Worm (Caenorhabditis elegans): Measurements from ENCODE around the gene sfxn-1.4.
A peak's percentile ranks its signal among the peaks of the same experiment; 100 is the strongest.

sfxn-1.4 gene

ce11 chrII:11634681-11635527, 46.1 kb downstream of the sfxn-1.4 start (continued):
- TF ChIP-seq nhr-90 (tag; optimal IDR thresholded peaks at IDR 0.05; ENCODE audit: poor library complexity) (peak; percentile 56), lin-13 (GFP tag; optimal IDR thresholded peaks at IDR 0.05) (peak; percentile 51), snu-23 (GFP tag; optimal IDR thresholded peaks at IDR 0.05) (peak; percentile 83), fkh-10 (GFP tag; optimal IDR thresholded peaks at IDR 0.05) (peak; percentile 67), ceh-82 (tag; optimal IDR thresholded peaks at IDR 0.05) (peak; percentile 63 to 81 (median 78)), lin-39 (tag; optimal IDR thresholded peaks at IDR 0.05) (no peak), lin-35 (GFP tag; optimal IDR thresholded peaks at IDR 0.05) (peak; percentile 57 to 66)

ce11 chrII:11634057-11634676, 46.9 kb downstream of the sfxn-1.4 start:
- TF ChIP-seq vab-15 (tag; optimal IDR thresholded peaks at IDR 0.05) (no peak), ces-1 (GFP tag; optimal IDR thresholded peaks at IDR 0.05) (no peak), grh-1 (GFP tag; IDR thresholded peaks at IDR 0.05) (peak; percentile 66; the same call in 1 of the 2 replicates), nhr-237 (tag; optimal IDR thresholded peaks at IDR 0.05) (peak; percentile 41), fos-1 (tag; optimal IDR thresholded peaks at IDR 0.05) (peak; percentile 80), irx-1 (tag; optimal IDR thresholded peaks at IDR 0.05) (peak; percentile 76), nhr-84 (tag; optimal IDR thresholded peaks at IDR 0.05) (no peak), unc-62 (GFP tag; optimal IDR thresholded peaks at IDR 0.05) (no peak), C34B4.2 (tag; optimal IDR thresholded peaks at IDR 0.05) (no peak), sox-4 (tag; optimal IDR thresholded peaks at IDR 0.05) (no peak), ztf-4 (tag; optimal IDR thresholded peaks at IDR 0.05) (peak; percentile 88), ceh-88 (GFP tag; IDR thresholded peaks at IDR 0.05) (peak; percentile 82), elt-2 (tag; optimal IDR thresholded peaks at IDR 0.05) (peak; percentile 34), nhr-47 (tag; optimal IDR thresholded peaks at IDR 0.05) (peak; percentile 87), snu-23 (GFP tag; optimal IDR thresholded peaks at IDR 0.05) (peak; percentile 96), unc-98 (GFP tag; IDR thresholded peaks at IDR 0.05) (0 out of 2 replicates have a peak, but pooled peaks have one; percentile 9), unc-86 (tag; optimal IDR thresholded peaks at IDR 0.05) (peak; percentile 82), egl-13 (tag; optimal IDR thresholded peaks at IDR 0.05) (peak; percentile 74), zip-4 (GFP tag; optimal IDR thresholded peaks at IDR 0.05) (no peak), ets-5 (GFP tag; IDR thresholded peaks at IDR 0.05) (no peak), hpl-2 (GFP tag; optimal IDR thresholded peaks at IDR 0.05) (no peak), hlh-17 (GFP tag; optimal IDR thresholded peaks at IDR 0.05; ENCODE audit: borderline replicate concordance) (no peak), fkh-4 (tag; optimal IDR thresholded peaks at IDR 0.05; ENCODE audit: borderline replicate concordance) (no peak), unc-30 (tag; optimal IDR thresholded peaks at IDR 0.05) (no peak), efl-3 (GFP tag; optimal IDR thresholded peaks at IDR 0.05) (peak; percentile 23), mep-1 (tag; optimal IDR thresholded peaks at IDR 0.05) (peak; percentile 73), xbp-1 (tag; optimal IDR thresholded peaks at IDR 0.05) (peak; percentile 89), lir-3 (tag; optimal IDR thresholded peaks at IDR 0.05; ENCODE audit: poor library complexity) (peak; percentile 70), nhr-11 (tag; optimal IDR thresholded peaks at IDR 0.05) (peak; percentile 58), lin-35 (GFP tag; optimal IDR thresholded peaks at IDR 0.05) (peak; percentile 64 to 83), lin-13 (GFP tag; optimal IDR thresholded peaks at IDR 0.05) (peak; percentile 82), nhr-90 (tag; optimal IDR thresholded peaks at IDR 0.05; ENCODE audit: poor library complexity) (peak; percentile 83), nhr-28 (tag; optimal IDR thresholded peaks at IDR 0.05) (no peak), tbx-2 (tag; optimal IDR thresholded peaks at IDR 0.05) (peak; percentile 89), swsn-7 (tag; optimal IDR thresholded peaks at IDR 0.05) (peak; percentile 89), alr-1 (tag; optimal IDR thresholded peaks at IDR 0.05; ENCODE audit: borderline replicate concordance) (no peak), nhr-77 (tag; optimal IDR thresholded peaks at IDR 0.05) (peak; percentile 84), nhr-19 (GFP tag; conservative IDR thresholded peaks at IDR 0.05) (peak; percentile 84), ceh-8 (GFP tag; optimal IDR thresholded peaks at IDR 0.05) (peak; percentile 53), unc-130 (tag; optimal IDR thresholded peaks at IDR 0.05) (peak; percentile 88), tlp-1 (tag; optimal IDR thresholded peaks at IDR 0.05) (no peak), jun-1 (tag; optimal IDR thresholded peaks at IDR 0.05) (peak; percentile 92), C04F5.9 (tag; optimal IDR thresholded peaks at IDR 0.05) (no peak), lin-39 (tag; optimal IDR thresholded peaks at IDR 0.05) (no peak), hlh-4 (tag; optimal IDR thresholded peaks at IDR 0.05) (no peak)

Data from whole organism, L1 larva.